Worm (Caenorhabditis elegans) whole organism, young adult: ENCODE measurements around the gene srx-137.

Experiments
- B0336.3 ChIP-seq: fragments of 200-800 bp; sonication (Bioruptor generic); IDR thresholded peaks from 2 replicates; pipeline ENCODE4 v1.3.6; 2022; ENCODE audit warnings: missing genetic modification characterization, missing compliant biosample characterization
- C17E4.6 ChIP-seq: fragments of 200-800 bp; sonication (Bioruptor generic); IDR thresholded peaks from 2 replicates; pipeline ENCODE4 v1.3.6; 2022; ENCODE audit warnings: missing genetic modification reagents, missing genetic modification characterization, missing compliant biosample characterization
- D2030.7 ChIP-seq: fragments of 200-800 bp; sonication (Bioruptor generic); IDR thresholded peaks from 2 replicates; pipeline ENCODE4 v1.3.6; 2022; ENCODE audit warnings: missing genetic modification reagents, missing genetic modification characterization, missing compliant biosample characterization
- F22D6.2 ChIP-seq: sonication (generic microtip); optimal IDR thresholded peaks from 2 replicates; lab custom pipeline; 2016; ENCODE audit warnings: mild to moderate bottlenecking, missing genetic modification characterization, missing compliant biosample characterization
- F33H1.4 ChIP-seq: fragments of 200-800 bp; sonication (Bioruptor generic); IDR thresholded peaks from 2 replicates; pipeline ENCODE4 v1.3.6; 2022; ENCODE audit warnings: missing genetic modification reagents, missing genetic modification characterization, missing compliant biosample characterization
- Y53G8AR.9 ChIP-seq: fragments of 200-800 bp; sonication (Bioruptor generic); conservative IDR thresholded peaks from 2 replicates; pipeline ENCODE4 v1.3.6; 2022; ENCODE audit warnings: missing genetic modification reagents, missing genetic modification characterization, missing compliant biosample characterization
- Y56A3A.18 ChIP-seq: fragments of 200-800 bp; sonication (Bioruptor generic); IDR thresholded peaks from 2 replicates; pipeline ENCODE4 v1.3.6; 2022; ENCODE audit warnings: missing genetic modification reagents, missing genetic modification characterization, missing compliant biosample characterization
- Y79H2A.3 ChIP-seq: fragments of 200-800 bp; sonication (Bioruptor generic); conservative IDR thresholded peaks from 2 replicates; pipeline ENCODE4 v1.3.6; 2022; ENCODE audit warnings: missing genetic modification reagents, missing genetic modification characterization, missing compliant biosample characterization
- ama-1 ChIP-seq, 3 experiments: fragments of 150-350 bp in 1 of 3; sonication (generic microtip) in 2 of 3; optimal IDR thresholded peaks; 2 replicates each; lab custom pipeline; 2014 to 2018; ENCODE audit warnings: missing biosample characterization in 2 of 3, missing genetic modification characterization in 2 of 3, missing genetic modification reagents in 2 of 3
- athp-1 ChIP-seq: sonication (generic microtip); optimal IDR thresholded peaks from 2 replicates; lab custom pipeline; 2017; ENCODE audit warnings: mild to moderate bottlenecking, missing genetic modification characterization, missing compliant biosample characterization
- attf-6 ChIP-seq: fragments of 200-800 bp; sonication (Bioruptor generic); IDR thresholded peaks from 2 replicates; pipeline ENCODE4 v1.3.6; 2022; ENCODE audit warnings: missing genetic modification reagents, missing genetic modification characterization, missing compliant biosample characterization
- cebp-1 ChIP-seq, 2 experiments: fragments of 200-800 bp in 1 of 2; sonication (Bioruptor generic) in 1 of 2; sonication (generic microtip) in 1 of 2; IDR thresholded peaks in 1 of 2; optimal IDR thresholded peaks in 1 of 2; 2 replicates each; pipeline versions ENCODE4 v1.3.6 to Lab custom; 2017 to 2022; ENCODE audit warnings: missing compliant biosample characterization in 2 of 2, missing genetic modification characterization in 2 of 2, mild to moderate bottlenecking in 1 of 2, missing genetic modification reagents in 1 of 2, moderate library complexity in 1 of 2
- ceh-100 ChIP-seq: fragments of 200-800 bp; sonication (Bioruptor generic); IDR thresholded peaks from 2 replicates; pipeline ENCODE4 v1.3.6; 2022; ENCODE audit warnings: missing genetic modification reagents, missing genetic modification characterization, missing compliant biosample characterization
- dpl-1 ChIP-seq: fragments of 150-350 bp; optimal IDR thresholded peaks from 2 replicates; lab custom pipeline; 2014; ENCODE audit warnings: missing biosample characterization, missing genetic modification reagents, missing genetic modification characterization
- efl-1 ChIP-seq: fragments of 150-350 bp; optimal IDR thresholded peaks from 2 replicates; lab custom pipeline; 2014; ENCODE audit warnings: missing biosample characterization, missing genetic modification reagents, missing genetic modification characterization
- ets-4 ChIP-seq: fragments of 200-800 bp; sonication (Bioruptor generic); optimal IDR thresholded peaks from 2 replicates; lab custom pipeline; 2018; ENCODE audit warnings: mild to moderate bottlenecking, missing genetic modification characterization, missing compliant biosample characterization
- fkh-3 ChIP-seq: sonication (generic microtip); optimal IDR thresholded peaks from 2 replicates; lab custom pipeline; 2016; ENCODE audit warnings: mild to moderate bottlenecking, missing genetic modification characterization, missing compliant biosample characterization
- him-1 ChIP-seq: sonication (generic microtip); optimal IDR thresholded peaks from 2 replicates; lab custom pipeline; 2016; ENCODE audit warnings: missing genotype, missing genetic modification reagents, missing genetic modification characterization, missing compliant biosample characterization
- hlh-26 ChIP-seq: fragments of 200-800 bp; sonication (Bioruptor generic); conservative IDR thresholded peaks from 2 replicates; pipeline ENCODE4 v1.3.6; 2022; ENCODE audit warnings: missing genetic modification reagents, missing genetic modification characterization, missing compliant biosample characterization
- lag-1 ChIP-seq: fragments of 200-800 bp; sonication (Bioruptor generic); IDR thresholded peaks from 2 replicates; pipeline ENCODE4 v1.3.6; 2022; ENCODE audit warnings: missing genetic modification reagents, missing genetic modification characterization, missing compliant biosample characterization
- let-526 ChIP-seq: fragments of 200-800 bp; sonication (Bioruptor generic); IDR thresholded peaks from 2 replicates; pipeline ENCODE4 v1.3.6; 2022; ENCODE audit warnings: missing genetic modification reagents, missing genetic modification characterization, missing compliant biosample characterization
- madf-3 ChIP-seq: fragments of 200-800 bp; sonication (Bioruptor generic); IDR thresholded peaks from 2 replicates; pipeline ENCODE4 v1.3.6; 2022; ENCODE audit warnings: missing genetic modification reagents, missing genetic modification characterization, missing compliant biosample characterization
- madf-8 ChIP-seq: fragments of 200-800 bp; sonication (Bioruptor generic); conservative IDR thresholded peaks from 2 replicates; pipeline ENCODE4 v1.3.6; 2022; ENCODE audit warnings: missing genetic modification reagents, missing genetic modification characterization, missing compliant biosample characterization
- mel-28 ChIP-seq: sonication (generic microtip); optimal IDR thresholded peaks from 2 replicates; lab custom pipeline; 2016; ENCODE audit warnings: borderline replicate concordance, mild to moderate bottlenecking, missing genetic modification characterization, missing compliant biosample characterization
- nfya-2 ChIP-seq: fragments of 200-800 bp; sonication (Bioruptor generic); IDR thresholded peaks from 2 replicates; pipeline ENCODE4 v1.3.6; 2022; ENCODE audit warnings: missing genetic modification reagents, missing genetic modification characterization, missing compliant biosample characterization
- nhr-120 ChIP-seq: fragments of 200-800 bp; sonication (Bioruptor generic); IDR thresholded peaks from 2 replicates; pipeline ENCODE4 v1.3.6; 2022; ENCODE audit warnings: missing genetic modification characterization, missing compliant biosample characterization
- nhr-80 ChIP-seq: sonication (generic microtip); optimal IDR thresholded peaks from 2 replicates; lab custom pipeline; 2016; ENCODE audit warnings: missing genetic modification characterization, missing compliant biosample characterization
- rec-8 ChIP-seq, 2 experiments: sonication (generic microtip); optimal IDR thresholded peaks; 2 replicates each; lab custom pipeline; 2016; ENCODE audit warnings: mild to moderate bottlenecking in 2 of 2, missing genetic modification characterization in 2 of 2, missing genetic modification reagents in 2 of 2, missing genotype in 2 of 2, missing biosample characterization in 1 of 2, missing compliant biosample characterization in 1 of 2, moderate library complexity in 1 of 2
- repo-1 ChIP-seq: sonication (generic microtip); optimal IDR thresholded peaks from 2 replicates; lab custom pipeline; 2017; ENCODE audit warnings: mild to moderate bottlenecking, missing genetic modification characterization, missing compliant biosample characterization
- rpc-1 ChIP-seq, 2 experiments: fragments of 150-350 bp in 1 of 2; sonication (generic microtip) in 1 of 2; optimal IDR thresholded peaks; 2 replicates each; lab custom pipeline; 2014 to 2018; ENCODE audit warnings: missing biosample characterization in 1 of 2, missing genetic modification characterization in 1 of 2, missing genetic modification reagents in 1 of 2, missing genotype in 1 of 2
- sea-2 ChIP-seq: fragments of 200-800 bp; sonication (Bioruptor generic); IDR thresholded peaks from 2 replicates; pipeline ENCODE4 v1.3.6; 2022; ENCODE audit warnings: missing genetic modification characterization, missing compliant biosample characterization
- sptf-2 ChIP-seq: fragments of 200-800 bp; sonication (Bioruptor generic); optimal IDR thresholded peaks from 2 replicates; lab custom pipeline; 2018; ENCODE audit warnings: mild to moderate bottlenecking, missing genetic modification characterization, missing compliant biosample characterization
- tbp1 ChIP-seq: fragments of 200-800 bp; sonication (Bioruptor generic); optimal IDR thresholded peaks from 2 replicates; lab custom pipeline; 2018; ENCODE audit warnings: mild to moderate bottlenecking, missing genetic modification characterization, missing compliant biosample characterization
- ztf-3 ChIP-seq: fragments of 200-800 bp; sonication (Bioruptor generic); optimal IDR thresholded peaks from 2 replicates; lab custom pipeline; 2018; ENCODE audit warnings: mild to moderate bottlenecking, missing genetic modification characterization, missing compliant biosample characterization

Gene srx-137

ce11 chrV:13872895-13873294, 10.3 kb downstream of the srx-137 start, which contains the start of gene cpt-5:
cpt-5 (plus strand) TSS chrV:13873195.
- TF ChIP-seq ceh-100 (GFP tag; lab: Robert Waterston, UW), result no peak
- TF ChIP-seq efl-1 (GFP tag; lab: Kevin White, UChicago), result no peak
- no peak for TF ChIP-seq Y53G8AR.9
- no peak for TF ChIP-seq him-1
- TF ChIP-seq rec-8 (tag; optimal IDR thresholded peaks at IDR 0.05; lab: Kevin White, UChicago), result no peak
- TF ChIP-seq rpc-1 (optimal IDR thresholded peaks at IDR 0.05; lab: Kevin White, UChicago), result no peak
- no peak for TF ChIP-seq rpc-1 (tag; optimal IDR thresholded peaks at IDR 0.05; lab: Kevin White, UChicago)

- no peak for TF ChIP-seq madf-3
- TF ChIP-seq attf-6, result no peak
- TF ChIP-seq athp-1 (tag; lab: Kevin White, UChicago), result no peak
- TF ChIP-seq F22D6.2 (tag; lab: Kevin White, UChicago), result no peak
- no peak for TF ChIP-seq ama-1 (optimal IDR thresholded peaks at IDR 0.05; lab: Kevin White, UChicago)
- no peak for TF ChIP-seq ama-1 (GFP tag; optimal IDR thresholded peaks at IDR 0.05; lab: Kevin White, UChicago)
- TF ChIP-seq B0336.3 (GFP tag; lab: Robert Waterston, UW), result no peak
- TF ChIP-seq sea-2 (GFP tag; lab: Robert Waterston, UW), result no peak
- no peak for TF ChIP-seq ztf-3 (GFP tag; lab: Kevin White, UChicago)
- no peak for TF ChIP-seq repo-1 (tag; lab: Kevin White, UChicago)
- TF ChIP-seq Y53G8AR.9, result no peak
- TF ChIP-seq dpl-1 (GFP tag; lab: Kevin White, UChicago), result no peak
- no peak for TF ChIP-seq ets-4 (GFP tag; lab: Kevin White, UChicago)
- TF ChIP-seq madf-8 (GFP tag; lab: Robert Waterston, UW), result no peak
- TF ChIP-seq fkh-3 (tag; lab: Kevin White, UChicago), result no peak
- no peak for TF ChIP-seq Y56A3A.18 (GFP tag; lab: Robert Waterston, UW)
- TF ChIP-seq sptf-2, result no peak
- TF ChIP-seq Y79H2A.3 (GFP tag; lab: Robert Waterston, UW), result no peak
- no peak for TF ChIP-seq cebp-1 (GFP tag; IDR thresholded peaks at IDR 0.05; lab: Robert Waterston, UW)
- no peak for TF ChIP-seq cebp-1 (tag; optimal IDR thresholded peaks at IDR 0.05; lab: Kevin White, UChicago)
- TF ChIP-seq ceh-100 (GFP tag; lab: Robert Waterston, UW), result no peak
Observed at ce11 chrV:13873323-13873722, 10.7 kb downstream of the srx-137 start.

ce11 chrV:13876529-13876928, 13.9 kb downstream of the srx-137 start, which contains the start of gene T22G5.1:
T22G5.1 (plus strand) TSS chrV:13876829.
- no peak for TF ChIP-seq nhr-120 (GFP tag; lab: Robert Waterston, UW)
- no peak for TF ChIP-seq mel-28 (tag; lab: Kevin White, UChicago)
- no peak for TF ChIP-seq tbp1 (GFP tag; lab: Kevin White, UChicago)
- no peak for TF ChIP-seq C17E4.6
- TF ChIP-seq lag-1, result no peak
- no peak for TF ChIP-seq F33H1.4 (GFP tag; lab: Robert Waterston, UW)
- TF ChIP-seq let-526 (GFP tag; lab: Robert Waterston, UW), result no peak
- no peak for TF ChIP-seq ceh-100 (GFP tag; lab: Robert Waterston, UW)
- no peak for TF ChIP-seq D2030.7
- TF ChIP-seq hlh-26 (GFP tag; lab: Robert Waterston, UW), result no peak

ce11 chrV:13878226-13878625, 15.6 kb downstream of the srx-137 start:
- no peak for TF ChIP-seq nfya-2 (GFP tag; lab: Robert Waterston, UW)
- TF ChIP-seq nhr-80, result peak; percentile 85
